Worm (Caenorhabditis elegans) whole organism, L1 larva: ENCODE data around the gene lgc-41.

Experiments used
- ceh-90 ChIP-seq: sonication (generic microtip); optimal IDR thresholded peaks from 2 replicates; lab custom pipeline; 2016; ENCODE audit warnings: missing genetic modification characterization, missing compliant biosample characterization
- jun-1 ChIP-seq: fragments of 150-350 bp; optimal IDR thresholded peaks from 2 replicates; lab custom pipeline; 2014; ENCODE audit warnings: missing biosample characterization, missing genetic modification reagents, missing genetic modification characterization
- nhr-237 ChIP-seq: fragments of 150-350 bp; optimal IDR thresholded peaks from 2 replicates; lab custom pipeline; 2014; ENCODE audit warnings: missing biosample characterization, missing genetic modification characterization
- nhr-28 ChIP-seq: fragments of 150-350 bp; optimal IDR thresholded peaks from 2 replicates; lab custom pipeline; 2014; ENCODE audit warnings: missing biosample characterization, missing genetic modification characterization
- skn-1 ChIP-seq: fragments of 150-350 bp; optimal IDR thresholded peaks from 2 replicates; lab custom pipeline; 2014; ENCODE audit warnings: missing biosample characterization, missing genetic modification characterization
- unc-130 ChIP-seq: fragments of 150-350 bp; optimal IDR thresholded peaks from 2 replicates; lab custom pipeline; 2017; ENCODE audit warnings: missing biosample characterization, missing genetic modification characterization, inconsistent platforms

DNA sequence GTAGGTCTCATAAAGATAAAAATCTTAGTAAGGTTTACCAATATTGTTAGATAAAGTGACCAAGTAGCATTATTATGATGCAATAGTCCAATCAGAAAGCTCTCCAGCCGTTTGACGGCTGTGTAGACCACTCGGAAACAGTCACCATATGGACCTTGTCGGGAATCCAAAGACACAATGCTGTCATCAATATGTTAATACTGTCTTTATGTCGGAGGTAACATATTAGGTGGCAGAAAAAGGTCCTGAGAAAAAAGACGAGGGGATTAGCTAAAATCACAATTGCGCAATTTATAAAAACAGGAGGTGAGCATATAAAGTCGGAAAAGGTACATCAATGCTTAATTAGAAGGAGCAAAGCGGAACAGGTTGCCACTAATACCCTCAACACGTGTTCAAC is 53.9 kb downstream of the lgc-41 start:
- TF ChIP-seq unc-130 (tag; lab: Kevin White, UChicago) (no peak), jun-1 (tag; lab: Kevin White, UChicago) (no peak), nhr-237 (tag; lab: Kevin White, UChicago) (no peak), ceh-90 (tag; lab: Kevin White, UChicago) (no peak), nhr-28 (no peak), skn-1 (tag; lab: Kevin White, UChicago) (no peak)
